Fruit fly (Drosophila melanogaster) ovary, adult (tissue): ENCODE results near the gene CG45049.

ENCODE experiments used
- CG17801 ChIP-seq: fragments of 200-800 bp; optimal IDR thresholded peaks from 2 replicates; lab custom pipeline; 2019; ENCODE audit warnings: missing biosample characterization, mild to moderate bottlenecking, missing genetic modification characterization, moderate library complexity; ENCODE audit not compliant: partially characterized antibody

The CG45049 gene

dm6 chr3R:22720808-22721306 lies 5.9 kb upstream of the CG45049 start, which contains the start of gene wge:
wge (minus strand) TSS chr3R:22721150.
- TF ChIP-seq CG17801 (GFP tag; lab: Kevin White, UChicago), result peak; percentile 57

dm6 chr3R:22724149-22724973 lies 2.4 kb upstream of the CG45049 start, which contains the start of gene Irp-1A:
Irp-1A (minus strand) TSS chr3R:22724587.
- TF ChIP-seq CG17801 (GFP tag; lab: Kevin White, UChicago), result peak; percentile 66

dm6 chr3R:22726031-22726770 lies 566 bp upstream of the CG45049 start, which contains the start of gene RNF220:
RNF220 (minus strand) TSS chr3R:22726414.
- no peak for TF ChIP-seq CG17801 (GFP tag; lab: Kevin White, UChicago)

- no peak for TF ChIP-seq CG17801 (GFP tag; lab: Kevin White, UChicago)
Observed at dm6 chr3R:22727456-22727833, 678 bp downstream of the CG45049 start.

dm6 chr3R:22727857-22728256 lies 1.1 kb downstream of the CG45049 start:
- no peak for TF ChIP-seq CG17801 (GFP tag; lab: Kevin White, UChicago)

dm6 chr3R:22732995-22733394 lies 6.2 kb downstream of the CG45049 start:
- TF ChIP-seq CG17801 (GFP tag; lab: Kevin White, UChicago), result no peak

- TF ChIP-seq CG17801 (GFP tag; lab: Kevin White, UChicago), result no peak
Observed at dm6 chr3R:22733751-22734150, 7.0 kb downstream of the CG45049 start, which contains the start of gene Takl2. Takl2 (minus strand) TSS chr3R:22733851.

dm6 chr3R:22740930-22741329 lies 14.2 kb downstream of the CG45049 start, which contains the start of the genes Dcr-1 and CG6985:
Dcr-1 (minus strand) TSS chr3R:22741091.
CG6985 (plus strand) TSS chr3R:22741150.
- TF ChIP-seq CG17801 (GFP tag; lab: Kevin White, UChicago), result no peak

dm6 chr3R:22745432-22745831 lies 18.7 kb downstream of the CG45049 start, which contains the start of the genes vret and HP1c:
vret (minus strand) TSS chr3R:22745581.
HP1c (plus strand) TSS chr3R:22745620.
- no peak for TF ChIP-seq CG17801 (GFP tag; lab: Kevin White, UChicago)

dm6 chr3R:22747423-22748090 lies 20.8 kb downstream of the CG45049 start, which contains the start of gene CG17141:
CG17141 (minus strand) TSS chr3R:22747599.
- no peak for TF ChIP-seq CG17801 (GFP tag; lab: Kevin White, UChicago)

dm6 chr3R:22748956-22749355 lies 22.2 kb downstream of the CG45049 start, which contains the start of gene CG31139:
CG31139 (minus strand) TSS chr3R:22749056.
- no peak for TF ChIP-seq CG17801 (GFP tag; lab: Kevin White, UChicago)

- TF ChIP-seq CG17801 (GFP tag; lab: Kevin White, UChicago), result no peak
Observed at dm6 chr3R:22750039-22750438, 23.3 kb downstream of the CG45049 start.

dm6 chr3R:22750534-22750947 lies 23.8 kb downstream of the CG45049 start, which contains the start of the genes rumi, CG7029 and Usp12-46:
rumi (minus strand) TSS chr3R:22750597.
CG7029 (plus strand) TSS chr3R:22750901.
Usp12-46 (plus strand) TSS chr3R:22750901.
- peak; percentile 67 for TF ChIP-seq CG17801 (GFP tag; lab: Kevin White, UChicago)

dm6 chr3R:22751111-22751510 lies 24.3 kb downstream of the CG45049 start:
- no peak for TF ChIP-seq CG17801 (GFP tag; lab: Kevin White, UChicago)
